Fruit fly (Drosophila melanogaster) whole organism, prepupa: ENCODE data around the gene idc.

ENCODE experiments used
- CG10631 ChIP-seq: fragments of 200-800 bp; sonication (Bioruptor generic); optimal IDR thresholded peaks from 2 replicates; lab custom pipeline; 2016; ENCODE audit warnings: missing biosample characterization, missing genetic modification characterization
- CG10669 ChIP-seq: fragments of 200-800 bp; sonication (Bioruptor generic); optimal IDR thresholded peaks from 3 replicates; lab custom pipeline; 2018; ENCODE audit warnings: missing biosample characterization, mild to moderate bottlenecking, missing genetic modification characterization, moderate library complexity
- CG11294 ChIP-seq: fragments of 200-800 bp; sonication (Bioruptor generic); IDR thresholded peaks from 2 replicates; pipeline ENCODE4 v1.3.6; 2022; ENCODE audit warnings: missing biosample characterization, missing genetic modification characterization
- CG11902 ChIP-seq: fragments of 200-800 bp; sonication (Bioruptor generic); optimal IDR thresholded peaks from 3 replicates; lab custom pipeline; 2016; ENCODE audit warnings: missing biosample characterization, missing genetic modification characterization
- CG15336 ChIP-seq: fragments of 200-800 bp; sonication (Bioruptor generic); IDR thresholded peaks from 2 replicates; pipeline ENCODE4 v1.3.6; 2022; ENCODE audit warnings: missing biosample characterization, missing genetic modification characterization
- CG16779 ChIP-seq: fragments of 200-800 bp; sonication (Bioruptor generic); optimal IDR thresholded peaks from 3 replicates; lab custom pipeline; 2017; ENCODE audit warnings: missing biosample characterization, mild to moderate bottlenecking, missing genetic modification characterization
- CG3032 ChIP-seq: fragments of 200-800 bp; optimal IDR thresholded peaks from 2 replicates; lab custom pipeline; 2019; ENCODE audit warnings: missing biosample characterization, mild to moderate bottlenecking, missing genetic modification characterization, moderate library complexity
- CG32006 ChIP-seq: fragments of 200-800 bp; sonication (Bioruptor generic); optimal IDR thresholded peaks from 3 replicates; lab custom pipeline; 2017; ENCODE audit warnings: missing biosample characterization, mild to moderate bottlenecking, missing genetic modification characterization
- CG34406 ChIP-seq: fragments of 200-800 bp; sonication (Bioruptor generic); optimal IDR thresholded peaks from 3 replicates; lab custom pipeline; 2016; ENCODE audit warnings: missing biosample characterization, missing genetic modification characterization
- CG3919 ChIP-seq: fragments of 200-800 bp; sonication (Bioruptor generic); optimal IDR thresholded peaks from 3 replicates; lab custom pipeline; 2016; ENCODE audit warnings: missing biosample characterization, missing genetic modification characterization
- CG4318 ChIP-seq: fragments of 200-800 bp; sonication (Bioruptor generic); optimal IDR thresholded peaks from 3 replicates; lab custom pipeline; 2017; ENCODE audit warnings: missing biosample characterization, mild to moderate bottlenecking, missing genetic modification characterization
- CG6276 ChIP-seq: fragments of 200-800 bp; sonication (Bioruptor generic); optimal IDR thresholded peaks from 2 replicates; lab custom pipeline; 2017; ENCODE audit warnings: missing biosample characterization, mild to moderate bottlenecking, missing genetic modification characterization
- CG6792 ChIP-seq: fragments of 200-800 bp; sonication (Bioruptor generic); optimal IDR thresholded peaks from 3 replicates; lab custom pipeline; 2016; ENCODE audit warnings: missing biosample characterization, missing genetic modification characterization
- CG6808 ChIP-seq: fragments of 200-800 bp; sonication (Bioruptor generic); optimal IDR thresholded peaks from 3 replicates; lab custom pipeline; 2017; ENCODE audit warnings: missing biosample characterization, missing genetic modification characterization, mild to moderate bottlenecking, moderate library complexity, missing genetic modification reagents
- CG6854 ChIP-seq: fragments of 200-800 bp; sonication (Bioruptor generic); optimal IDR thresholded peaks from 2 replicates; lab custom pipeline; 2017; ENCODE audit warnings: missing biosample characterization, mild to moderate bottlenecking, missing genetic modification characterization
- CG7368 ChIP-seq: fragments of 200-800 bp; sonication (Bioruptor generic); optimal IDR thresholded peaks from 3 replicates; lab custom pipeline; 2016; ENCODE audit warnings: missing biosample characterization, missing genetic modification characterization
- CG8119 ChIP-seq: fragments of 200-800 bp; sonication (Bioruptor generic); IDR thresholded peaks from 3 replicates; pipeline ENCODE4 v1.3.6; 2022; ENCODE audit warnings: missing biosample characterization, missing genetic modification characterization
- CG9139 ChIP-seq: fragments of 200-800 bp; sonication (Bioruptor generic); optimal IDR thresholded peaks from 3 replicates; lab custom pipeline; 2017; ENCODE audit warnings: missing biosample characterization, mild to moderate bottlenecking, missing genetic modification characterization
- Ets21C ChIP-seq: fragments of 200-800 bp; sonication (Bioruptor generic); optimal IDR thresholded peaks from 3 replicates; lab custom pipeline; 2016; ENCODE audit warnings: missing biosample characterization, missing genetic modification characterization
- Ets96B ChIP-seq: fragments of 200-800 bp; optimal IDR thresholded peaks from 2 replicates; lab custom pipeline; 2019; ENCODE audit warnings: missing biosample characterization, mild to moderate bottlenecking, missing genetic modification characterization, moderate library complexity
- Gug ChIP-seq: fragments of 200-800 bp; sonication (Bioruptor generic); IDR thresholded peaks from 2 replicates; pipeline ENCODE4 v1.3.6; 2022; ENCODE audit warnings: missing biosample characterization, missing genetic modification characterization
- Hr38 ChIP-seq: sonication (Bioruptor generic); optimal IDR thresholded peaks from 2 replicates; lab custom pipeline; 2016; ENCODE audit warnings: missing biosample characterization, missing genetic modification characterization
- Hr39 ChIP-seq: fragments of 200-800 bp; sonication (Bioruptor generic); optimal IDR thresholded peaks from 2 replicates; lab custom pipeline; 2016; ENCODE audit warnings: missing biosample characterization, missing genetic modification characterization
- Hr4 ChIP-seq: fragments of 200-800 bp; sonication (Bioruptor generic); optimal IDR thresholded peaks from 3 replicates; lab custom pipeline; 2016; ENCODE audit warnings: missing biosample characterization, missing genetic modification characterization
- Lpt ChIP-seq: fragments of 200-800 bp; sonication (Bioruptor generic); optimal IDR thresholded peaks from 3 replicates; lab custom pipeline; 2016; ENCODE audit warnings: missing biosample characterization, missing genetic modification characterization
- Met ChIP-seq: fragments of 200-800 bp; sonication (Bioruptor generic); optimal IDR thresholded peaks from 3 replicates; lab custom pipeline; 2016; ENCODE audit warnings: missing biosample characterization, missing genetic modification characterization
- OdsH ChIP-seq: fragments of 200-800 bp; sonication (Bioruptor generic); optimal IDR thresholded peaks from 3 replicates; lab custom pipeline; 2016; ENCODE audit warnings: missing biosample characterization, missing genetic modification characterization
- Smox ChIP-seq: fragments of 200-800 bp; sonication (Bioruptor generic); optimal IDR thresholded peaks from 3 replicates; lab custom pipeline; 2016; ENCODE audit warnings: missing biosample characterization, missing genetic modification characterization
- Sox102F ChIP-seq: fragments of 200-800 bp; sonication (Bioruptor generic); optimal IDR thresholded peaks from 2 replicates; lab custom pipeline; 2016; ENCODE audit warnings: missing biosample characterization, mild to moderate bottlenecking, missing genetic modification characterization
- Sox15 ChIP-seq: fragments of 200-800 bp; sonication (Bioruptor generic); optimal IDR thresholded peaks from 3 replicates; lab custom pipeline; 2016; ENCODE audit warnings: missing biosample characterization, missing genetic modification characterization
- achi ChIP-seq: fragments of 200-800 bp; sonication (Bioruptor generic); optimal IDR thresholded peaks from 3 replicates; lab custom pipeline; 2016; ENCODE audit warnings: missing biosample characterization, missing genetic modification characterization
- acj6 ChIP-seq: fragments of 200-800 bp; sonication (Bioruptor generic); optimal IDR thresholded peaks from 3 replicates; lab custom pipeline; 2016; ENCODE audit warnings: missing biosample characterization, missing genetic modification characterization
- cyc ChIP-seq: fragments of 200-800 bp; sonication (Bioruptor generic); optimal IDR thresholded peaks from 3 replicates; lab custom pipeline; 2016; ENCODE audit warnings: missing biosample characterization, missing genetic modification characterization
- dsx ChIP-seq: fragments of 200-800 bp; optimal IDR thresholded peaks from 3 replicates; lab custom pipeline; 2019; ENCODE audit warnings: missing biosample characterization, mild to moderate bottlenecking, missing genetic modification characterization, moderate library complexity; ENCODE audit not compliant: poor library complexity, severe bottlenecking
- eg ChIP-seq: fragments of 200-800 bp; sonication (Bioruptor generic); IDR thresholded peaks from 3 replicates; pipeline ENCODE4 v1.3.6; 2022; ENCODE audit warnings: missing biosample characterization, missing genetic modification characterization
- fd59A ChIP-seq: fragments of 200-800 bp; sonication (Bioruptor generic); optimal IDR thresholded peaks from 2 replicates; lab custom pipeline; 2017; ENCODE audit warnings: missing biosample characterization, mild to moderate bottlenecking, missing genetic modification characterization, missing genetic modification reagents
- fd85E ChIP-seq: fragments of 200-800 bp; sonication (Bioruptor generic); optimal IDR thresholded peaks from 3 replicates; lab custom pipeline; 2016; ENCODE audit warnings: missing biosample characterization, missing genetic modification characterization
- fkh ChIP-seq: fragments of 200-800 bp; sonication (Bioruptor generic); optimal IDR thresholded peaks from 3 replicates; lab custom pipeline; 2017; ENCODE audit warnings: missing biosample characterization, mild to moderate bottlenecking, missing genetic modification characterization, moderate library complexity
- net ChIP-seq: fragments of 200-800 bp; sonication (Bioruptor generic); optimal IDR thresholded peaks from 3 replicates; lab custom pipeline; 2016; ENCODE audit warnings: missing biosample characterization, missing genetic modification characterization
- pdm3 ChIP-seq: fragments of 200-800 bp; sonication (Bioruptor generic); optimal IDR thresholded peaks from 3 replicates; lab custom pipeline; 2016; ENCODE audit warnings: missing biosample characterization, missing genetic modification characterization
- spab ChIP-seq: fragments of 200-800 bp; sonication (Bioruptor generic); optimal IDR thresholded peaks from 2 replicates; lab custom pipeline; 2017; ENCODE audit warnings: missing biosample characterization, mild to moderate bottlenecking, missing genetic modification characterization, missing genetic modification reagents
- ss ChIP-seq, 2 experiments: fragments of 200-800 bp; sonication (Bioruptor generic); optimal IDR thresholded peaks; 2 replicates in 1 of 2; 3 replicates in 1 of 2; lab custom pipeline; 2017 to 2018; ENCODE audit warnings: mild to moderate bottlenecking in 2 of 2, missing biosample characterization in 2 of 2, missing genetic modification characterization in 2 of 2, moderate library complexity in 1 of 2
- svp ChIP-seq: fragments of 200-800 bp; sonication (Bioruptor generic); peaks from one replicate; lab custom pipeline; 2016; ENCODE audit warnings: missing biosample characterization, missing genetic modification characterization
- vri ChIP-seq: fragments of 200-800 bp; sonication (Bioruptor generic); optimal IDR thresholded peaks from 3 replicates; lab custom pipeline; 2016; ENCODE audit warnings: missing biosample characterization, mild to moderate bottlenecking, missing genetic modification characterization

Gene idc

DNA sequence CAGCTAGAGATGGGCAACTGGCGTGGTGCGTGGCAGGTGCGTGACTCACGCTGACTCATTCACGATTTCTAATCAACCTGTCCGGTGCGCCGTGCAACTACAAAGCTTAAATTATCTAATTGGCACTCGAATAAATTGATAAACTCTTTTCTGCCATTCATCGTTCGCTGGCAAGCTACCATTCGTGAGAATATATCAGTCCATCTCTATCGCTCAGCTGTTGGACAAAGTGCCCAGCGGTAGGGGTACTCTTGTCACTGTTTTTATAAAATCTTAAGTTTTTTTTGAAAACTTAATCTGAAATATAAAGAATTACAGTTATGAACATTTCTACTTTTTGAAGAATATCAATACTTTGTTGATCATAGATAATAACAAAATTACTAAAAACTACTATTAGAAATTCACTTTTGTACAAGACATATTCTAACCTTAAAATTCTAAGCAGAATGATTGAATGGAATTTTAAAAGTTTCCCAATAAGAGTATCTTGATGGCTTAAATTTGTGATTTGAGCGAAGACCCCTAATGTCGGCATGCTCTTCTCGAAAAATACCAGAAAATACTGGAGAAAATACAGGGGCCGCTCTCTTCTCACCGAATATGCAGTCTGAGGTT, 10.4 kb upstream of the idc start, which contains the start of the genes PIG-L and psidin (continued):
- TF ChIP-seq Sox15 (GFP tag; lab: Kevin White, UChicago) = peak; percentile 83
- peak; percentile 84 for TF ChIP-seq achi
- no peak for TF ChIP-seq CG6854 (GFP tag; lab: Kevin White, UChicago)
- peak; percentile 87 for TF ChIP-seq CG34406 (GFP tag; lab: Kevin White, UChicago)
- TF ChIP-seq CG4318 (GFP tag; lab: Kevin White, UChicago) = peak; percentile 83
- peak; percentile 52 for TF ChIP-seq Lpt
- TF ChIP-seq CG6276 = no peak
- peak; percentile 86 for TF ChIP-seq acj6 (GFP tag; lab: Kevin White, UChicago)
- TF ChIP-seq CG10631 (GFP tag; lab: Kevin White, UChicago) = peak; percentile 85
- TF ChIP-seq, all 60 proteins: peak for 41

DNA sequence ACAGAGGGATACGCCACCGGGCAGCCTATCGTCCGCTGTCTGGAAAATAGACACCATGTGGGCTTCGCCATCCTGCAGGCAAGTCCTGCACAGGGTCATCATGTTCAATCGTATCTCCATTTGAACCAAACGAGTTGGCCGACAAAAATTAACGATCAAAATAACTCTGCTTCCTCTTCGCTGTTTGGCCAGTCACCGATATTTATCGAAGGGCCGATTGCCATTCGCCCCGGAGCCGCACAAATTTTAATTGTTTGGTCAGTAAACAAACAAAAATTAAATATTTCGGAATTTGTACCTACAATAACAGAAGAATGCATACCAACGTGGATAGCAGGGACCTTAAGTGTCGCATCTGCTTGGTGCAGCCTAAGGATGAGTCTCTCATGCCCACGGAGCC, 3.8 kb upstream of the idc start, which contains the start of the genes CG4424 and CG4854:
TSS of gene CG4424 (minus strand) at position 200 of the 400 bp plus-strand sequence.
TSS of gene CG4854 (plus strand) at position 218 of the 400 bp plus-strand sequence.
- TF ChIP-seq fkh (GFP tag; lab: Kevin White, UChicago) = peak; percentile 97
- no peak for TF ChIP-seq CG10669 (GFP tag; lab: Kevin White, UChicago)
- TF ChIP-seq, all 60 proteins: peak for 1

DNA sequence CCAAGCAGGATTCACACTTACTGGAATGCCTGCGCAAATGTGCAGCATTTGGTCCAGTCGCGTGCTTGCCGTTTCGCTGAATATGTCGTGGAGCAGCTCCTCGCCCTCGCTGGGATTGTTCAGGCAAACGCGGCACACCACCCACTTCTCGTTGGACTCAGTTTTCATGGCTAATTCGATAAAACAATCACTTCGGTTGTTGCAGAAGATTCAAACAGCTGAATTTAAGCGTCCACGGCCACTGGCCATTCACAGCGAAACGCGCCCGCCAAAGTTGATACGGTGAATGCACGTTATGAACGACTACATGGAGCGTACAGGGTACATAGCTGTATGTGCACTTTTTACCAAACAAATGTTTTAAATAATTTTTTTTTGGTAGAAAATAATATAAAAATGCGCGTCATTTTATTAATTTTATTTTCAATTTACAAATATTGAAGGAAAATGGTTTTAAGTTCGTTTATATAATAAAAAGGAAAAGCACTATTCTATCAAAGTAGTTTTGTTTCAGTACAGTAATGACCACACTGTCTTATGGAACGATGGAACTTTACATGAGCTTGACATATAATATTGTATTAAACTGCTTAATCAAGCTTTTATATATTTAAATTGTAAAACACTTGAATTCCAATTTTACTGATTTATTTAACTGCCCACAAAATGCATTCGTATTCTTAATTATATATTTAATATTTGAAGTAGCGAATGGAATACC, 420 bp upstream of the idc start, which contains the start of gene trem:
TSS of gene trem (minus strand) at position 267 of the 721 bp plus-strand sequence.
- TF ChIP-seq svp (GFP tag; lab: Kevin White, UChicago) = no peak
- no peak for TF ChIP-seq CG6808 (GFP tag; lab: Kevin White, UChicago)
- no peak for TF ChIP-seq CG7368
- no peak for TF ChIP-seq Hr38 (GFP tag; lab: Kevin White, UChicago)
- TF ChIP-seq Sox102F (GFP tag; lab: Kevin White, UChicago) = no peak
- peak; percentile 57; the same call in 1 of the 2 replicates for TF ChIP-seq CG11294 (GFP tag; lab: Robert Waterston, UW)
- peak; percentile 77 for TF ChIP-seq pdm3
- no peak for TF ChIP-seq spab (GFP tag; lab: Kevin White, UChicago)
- no peak for TF ChIP-seq Smox (GFP tag; lab: Kevin White, UChicago)
- peak; percentile 81 for TF ChIP-seq acj6 (GFP tag; lab: Kevin White, UChicago)
- no peak for TF ChIP-seq CG9139 (GFP tag; lab: Kevin White, UChicago)
- peak; percentile 65 for TF ChIP-seq fd59A (GFP tag; lab: Kevin White, UChicago)
- no peak for TF ChIP-seq CG16779 (tag; lab: Kevin White, UChicago)
- TF ChIP-seq CG3032 = peak; percentile 79
- peak; percentile 35; the same call in 1 of the 2 replicates for TF ChIP-seq CG15336 (GFP tag; lab: Robert Waterston, UW)
- peak; percentile 62 for TF ChIP-seq Ets96B
- peak; percentile 86 for TF ChIP-seq OdsH
- TF ChIP-seq CG6792 (GFP tag; lab: Kevin White, UChicago) = peak; percentile 63
- TF ChIP-seq Ets21C = peak; percentile 65
- TF ChIP-seq achi = peak; percentile 75
- no peak for TF ChIP-seq CG3919 (GFP tag; lab: Kevin White, UChicago)
- TF ChIP-seq Gug = peak; percentile 71
- peak; percentile 71 for TF ChIP-seq CG34406 (GFP tag; lab: Kevin White, UChicago)
- TF ChIP-seq CG32006 (GFP tag; lab: Kevin White, UChicago) = peak; percentile 88
- peak; percentile 34 for TF ChIP-seq fkh (GFP tag; lab: Kevin White, UChicago)
- TF ChIP-seq cyc (GFP tag; lab: Kevin White, UChicago) = peak; percentile 63
- TF ChIP-seq CG10669 (GFP tag; lab: Kevin White, UChicago) = no peak
- TF ChIP-seq Hr4 (GFP tag; lab: Kevin White, UChicago) = peak; percentile 76
- TF ChIP-seq fd85E (GFP tag; lab: Kevin White, UChicago) = no peak
- no peak for TF ChIP-seq net (GFP tag; lab: Kevin White, UChicago)
- peak; percentile 88 for TF ChIP-seq CG10631 (GFP tag; lab: Kevin White, UChicago)
- TF ChIP-seq CG11902 (GFP tag; lab: Kevin White, UChicago) = peak; percentile 71
- no peak for TF ChIP-seq ss (GFP tag; optimal IDR thresholded peaks at IDR 0.05; lab: Kevin White, UChicago)
- TF ChIP-seq eg (GFP tag; lab: Robert Waterston, UW) = peak; percentile 62; the same call in 2 of the 3 replicates
- peak; percentile 86 for TF ChIP-seq CG4318 (GFP tag; lab: Kevin White, UChicago)
- no peak for TF ChIP-seq CG6276
- peak; percentile 59; the same call in 2 of the 3 replicates for TF ChIP-seq CG8119 (GFP tag; lab: Robert Waterston, UW)
- TF ChIP-seq dsx (GFP tag; lab: Kevin White, UChicago) = no peak
- peak; percentile 77 for TF ChIP-seq Hr39
- TF ChIP-seq Met (GFP tag; lab: Kevin White, UChicago) = no peak
- no peak for TF ChIP-seq vri (GFP tag; lab: Kevin White, UChicago)
